Worm (Caenorhabditis elegans): ENCODE measurements around the gene sri-47.

ce11 chrII:2665606-2666005 is 8.9 kb downstream of the sri-47 start, which contains the start of gene F22E5.22:
- no peak for TF ChIP-seq him-1 (tag; optimal IDR thresholded peaks at IDR 0.05)
- no peak for TF ChIP-seq W03F9.2 (tag; optimal IDR thresholded peaks at IDR 0.05)
- TF ChIP-seq dao-5 (tag; optimal IDR thresholded peaks at IDR 0.05) = no peak
